Fruit fly (Drosophila melanogaster) whole organism, embryonic: ENCODE measurements around the gene IntS10.
A peak's percentile ranks its signal among the peaks of the same experiment; 100 is the strongest.

Experiments used
- Blimp-1 ChIP-seq: fragments of 200-800 bp; sonication (Bioruptor generic); optimal IDR thresholded peaks from 3 replicates; lab custom pipeline; 2018; ENCODE audit warnings: missing biosample characterization, missing genetic modification characterization, mild to moderate bottlenecking, moderate library complexity, missing genetic modification reagents
- CG10147 ChIP-seq: fragments of 200-800 bp; sonication (Bioruptor generic); optimal IDR thresholded peaks from 2 replicates; lab custom pipeline; 2019; ENCODE audit warnings: missing biosample characterization, mild to moderate bottlenecking, missing genetic modification characterization, moderate library complexity
- CG10321 ChIP-seq: fragments of 200-800 bp; sonication (Bioruptor generic); IDR thresholded peaks from 2 replicates; pipeline ENCODE4 v1.3.6; 2022; ENCODE audit warnings: missing biosample characterization, missing genetic modification characterization
- CG12299 ChIP-seq: fragments of 200-800 bp; sonication (Bioruptor generic); optimal IDR thresholded peaks from 2 replicates; lab custom pipeline; 2018; ENCODE audit warnings: missing biosample characterization, mild to moderate bottlenecking, missing genetic modification characterization
- CG12391 ChIP-seq: fragments of 200-800 bp; sonication (Bioruptor generic); optimal IDR thresholded peaks from 3 replicates; lab custom pipeline; 2018; ENCODE audit warnings: missing biosample characterization, mild to moderate bottlenecking, missing genetic modification characterization, moderate library complexity
- CG12769 ChIP-seq: fragments of 200-800 bp; sonication (Bioruptor generic); optimal IDR thresholded peaks from 2 replicates; lab custom pipeline; 2019; ENCODE audit warnings: missing biosample characterization, mild to moderate bottlenecking, missing genetic modification characterization, moderate library complexity
- CG13296 ChIP-seq: fragments of 200-800 bp; sonication (Bioruptor generic); optimal IDR thresholded peaks from 3 replicates; lab custom pipeline; 2018; ENCODE audit warnings: missing biosample characterization, mild to moderate bottlenecking, missing genetic modification characterization
- CG13894 ChIP-seq: fragments of 200-800 bp; sonication (Bioruptor generic); optimal IDR thresholded peaks from 3 replicates; lab custom pipeline; 2018; ENCODE audit warnings: missing biosample characterization, mild to moderate bottlenecking, missing genetic modification characterization, moderate library complexity
- CG15479 ChIP-seq: fragments of 200-800 bp; sonication (Bioruptor generic); optimal IDR thresholded peaks from 3 replicates; lab custom pipeline; 2019; ENCODE audit warnings: missing biosample characterization, mild to moderate bottlenecking, missing genetic modification characterization, moderate library complexity
- CG15514 ChIP-seq: fragments of 200-800 bp; sonication (Bioruptor generic); optimal IDR thresholded peaks from 3 replicates; lab custom pipeline; 2017; ENCODE audit warnings: missing biosample characterization, missing genetic modification characterization, mild to moderate bottlenecking, moderate library complexity, missing genetic modification reagents
- CG15696 ChIP-seq: fragments of 200-800 bp; sonication (Bioruptor generic); optimal IDR thresholded peaks from 2 replicates; lab custom pipeline; 2019; ENCODE audit warnings: missing biosample characterization, mild to moderate bottlenecking, missing genetic modification characterization, moderate library complexity
- CG18599 ChIP-seq: fragments of 200-800 bp; sonication (Bioruptor generic); optimal IDR thresholded peaks from 3 replicates; lab custom pipeline; 2017; ENCODE audit warnings: missing biosample characterization, missing genetic modification characterization, mild to moderate bottlenecking, moderate library complexity, missing genetic modification reagents
- CG2120 ChIP-seq: fragments of 200-800 bp; sonication (Bioruptor generic); optimal IDR thresholded peaks from 3 replicates; lab custom pipeline; 2016; ENCODE audit warnings: missing biosample characterization, missing genetic modification characterization
- CG2678 ChIP-seq: fragments of 200-800 bp; sonication (Bioruptor generic); optimal IDR thresholded peaks from 3 replicates; lab custom pipeline; 2019; ENCODE audit warnings: missing biosample characterization, mild to moderate bottlenecking, missing genetic modification characterization, moderate library complexity
- CG3847 ChIP-seq: fragments of 200-800 bp; sonication (Bioruptor generic); IDR thresholded peaks from 2 replicates; pipeline ENCODE4 v1.3.6; 2022; ENCODE audit warnings: missing biosample characterization, missing genetic modification characterization
- CG6254 ChIP-seq: fragments of 200-800 bp; sonication (Bioruptor generic); optimal IDR thresholded peaks from 3 replicates; lab custom pipeline; 2017; ENCODE audit warnings: mild to moderate bottlenecking, missing biosample characterization, missing genetic modification reagents, missing genetic modification characterization
- CG8924 ChIP-seq: fragments of 200-800 bp; optimal IDR thresholded peaks from 3 replicates; lab custom pipeline; 2019; ENCODE audit warnings: missing biosample characterization, mild to moderate bottlenecking, missing genetic modification characterization, moderate library complexity
- CG8944 ChIP-seq: fragments of 200-800 bp; sonication (Bioruptor generic); optimal IDR thresholded peaks from 3 replicates; lab custom pipeline; 2016; ENCODE audit warnings: missing biosample characterization, missing genetic modification characterization
- CoRest ChIP-seq: fragments of 200-800 bp; sonication (Bioruptor generic); optimal IDR thresholded peaks from 3 replicates; lab custom pipeline; 2018; ENCODE audit warnings: missing biosample characterization, mild to moderate bottlenecking, missing genetic modification characterization, moderate library complexity
- Fer1 ChIP-seq: fragments of 200-800 bp; sonication (Bioruptor generic); optimal IDR thresholded peaks from 2 replicates; lab custom pipeline; 2017; ENCODE audit warnings: missing biosample characterization, mild to moderate bottlenecking, missing genetic modification characterization
- Fer3 ChIP-seq: fragments of 200-800 bp; sonication (Bioruptor generic); optimal IDR thresholded peaks from 2 replicates; lab custom pipeline; 2018; ENCODE audit warnings: missing biosample characterization, mild to moderate bottlenecking, missing genetic modification characterization, moderate library complexity
- Gsc ChIP-seq: fragments of 200-800 bp; sonication (Bioruptor generic); IDR thresholded peaks from 2 replicates; pipeline ENCODE4 v1.3.6; 2022; ENCODE audit warnings: missing biosample characterization, missing genetic modification characterization
- Lhr ChIP-seq: fragments of 200-800 bp; sonication (Bioruptor generic); optimal IDR thresholded peaks from 3 replicates; lab custom pipeline; 2017; ENCODE audit warnings: mild to moderate bottlenecking, missing biosample characterization, missing genetic modification reagents, missing genetic modification characterization
- Med ChIP-seq: fragments of 200-800 bp; sonication (Bioruptor generic); peaks from one replicate; lab custom pipeline; 2016; ENCODE audit warnings: missing biosample characterization, missing genetic modification characterization, mild to moderate bottlenecking, inconsistent platforms, moderate library complexity
- Rfx ChIP-seq: fragments of 200-800 bp; sonication (Bioruptor generic); IDR thresholded peaks from 2 replicates; pipeline ENCODE4 v1.3.6; 2022; ENCODE audit warnings: missing biosample characterization, missing genetic modification characterization
- Spps ChIP-seq: fragments of 200-800 bp; sonication (Bioruptor generic); optimal IDR thresholded peaks from 2 replicates; lab custom pipeline; 2018; ENCODE audit warnings: missing biosample characterization, mild to moderate bottlenecking, missing genetic modification characterization
- Trl ChIP-seq, 3 experiments: fragments of >200 bp in 2 of 3; fragments of 200-800 bp in 1 of 3; sonication (Bioruptor generic) in 1 of 3; optimal IDR thresholded peaks; 2 replicates in 1 of 3; 3 replicates in 2 of 3; lab custom pipeline; 2016 to 2017; ENCODE audit warnings: missing biosample characterization in 1 of 3, missing genetic modification characterization in 1 of 3
- ab ChIP-seq: fragments of 200-800 bp; sonication (Bioruptor generic); optimal IDR thresholded peaks from 2 replicates; lab custom pipeline; 2016; ENCODE audit warnings: missing biosample characterization, missing genetic modification characterization
- ato ChIP-seq: fragments of 200-800 bp; sonication (Bioruptor generic); IDR thresholded peaks from 2 replicates; pipeline ENCODE4 v1.3.6; 2022; ENCODE audit warnings: missing biosample characterization, missing genetic modification characterization; ENCODE audit not compliant: partially characterized antibody
- caup ChIP-seq: fragments of 200-800 bp; sonication (Bioruptor generic); optimal IDR thresholded peaks from 3 replicates; lab custom pipeline; 2017; ENCODE audit warnings: missing biosample characterization, mild to moderate bottlenecking, missing genetic modification characterization, moderate library complexity; ENCODE audit not compliant: severe bottlenecking
- chif ChIP-seq, 2 experiments: fragments of 200-800 bp; sonication (Bioruptor generic); optimal IDR thresholded peaks; 3 replicates each; lab custom pipeline; 2016; ENCODE audit warnings: missing biosample characterization in 2 of 2, missing genetic modification characterization in 2 of 2
- chinmo ChIP-seq: fragments of 200-800 bp; sonication (Bioruptor generic); IDR thresholded peaks from 4 replicates; pipeline ENCODE4 v1.3.6; 2022; ENCODE audit warnings: missing biosample characterization, missing genetic modification characterization; ENCODE audit not compliant: partially characterized antibody
- chn ChIP-seq: fragments of 200-800 bp; sonication (Bioruptor generic); optimal IDR thresholded peaks from 2 replicates; lab custom pipeline; 2016; ENCODE audit warnings: missing biosample characterization, missing genetic modification characterization
- dmrt99B ChIP-seq: fragments of 200-800 bp; sonication (Bioruptor generic); optimal IDR thresholded peaks from 2 replicates; lab custom pipeline; 2018; ENCODE audit warnings: missing biosample characterization, mild to moderate bottlenecking, missing genetic modification characterization, moderate library complexity
- dysf ChIP-seq: fragments of 200-800 bp; sonication (Bioruptor generic); IDR thresholded peaks from 3 replicates; pipeline ENCODE4 v1.3.6; 2022; ENCODE audit warnings: missing biosample characterization, missing genetic modification characterization
- eve ChIP-seq, 2 experiments: fragments of >200 bp; optimal IDR thresholded peaks; 2 replicates each; lab custom pipeline; 2017; ENCODE audit warnings: missing biosample characterization in 2 of 2, missing genetic modification characterization in 2 of 2
- ewg ChIP-seq: fragments of 200-800 bp; sonication (Bioruptor generic); optimal IDR thresholded peaks from 3 replicates; lab custom pipeline; 2017; ENCODE audit warnings: mild to moderate bottlenecking, missing biosample characterization, missing genetic modification reagents, missing genetic modification characterization
- gem ChIP-seq: fragments of 200-800 bp; sonication (Bioruptor generic); optimal IDR thresholded peaks from 2 replicates; lab custom pipeline; 2019; ENCODE audit warnings: missing biosample characterization, mild to moderate bottlenecking, missing genetic modification characterization, moderate library complexity
- inv ChIP-seq: fragments of 200-800 bp; sonication (Bioruptor generic); IDR thresholded peaks from 2 replicates; pipeline ENCODE4 v1.3.6; 2022; ENCODE audit warnings: missing biosample characterization, missing genetic modification characterization; ENCODE audit not compliant: partially characterized antibody
- kah ChIP-seq: fragments of 200-800 bp; sonication (Bioruptor generic); optimal IDR thresholded peaks from 2 replicates; lab custom pipeline; 2018; ENCODE audit warnings: missing biosample characterization, mild to moderate bottlenecking, missing genetic modification characterization
- lmd ChIP-seq: fragments of 200-800 bp; sonication (Bioruptor generic); IDR thresholded peaks from 2 replicates; pipeline ENCODE4 v1.3.6; 2022; ENCODE audit warnings: missing biosample characterization, missing genetic modification characterization
- nmo ChIP-seq: fragments of 200-800 bp; sonication (Bioruptor generic); optimal IDR thresholded peaks from 2 replicates; lab custom pipeline; 2018; ENCODE audit warnings: missing biosample characterization, mild to moderate bottlenecking, missing genetic modification characterization, moderate library complexity
- scrt ChIP-seq: fragments of 200-800 bp; sonication (Bioruptor generic); optimal IDR thresholded peaks from 2 replicates; lab custom pipeline; 2018; ENCODE audit warnings: missing biosample characterization, mild to moderate bottlenecking, missing genetic modification characterization, moderate library complexity
- twi ChIP-seq: fragments of 200-800 bp; optimal IDR thresholded peaks from 2 replicates; lab custom pipeline; 2019; ENCODE audit warnings: missing biosample characterization, mild to moderate bottlenecking, missing genetic modification characterization, moderate library complexity
- vvl ChIP-seq: fragments of 200-800 bp; sonication (Bioruptor generic); IDR thresholded peaks from 2 replicates; pipeline ENCODE4 v1.3.6; 2022; ENCODE audit warnings: missing biosample characterization, missing genetic modification characterization
- zf30C ChIP-seq: fragments of 200-800 bp; sonication (Bioruptor generic); optimal IDR thresholded peaks from 3 replicates; lab custom pipeline; 2018; ENCODE audit warnings: missing biosample characterization, mild to moderate bottlenecking, missing genetic modification characterization

Gene IntS10

dm6 chr3L:3801343-3801742 lies 5.2 kb upstream of the IntS10 start (continued):
- TF ChIP-seq lmd (GFP tag; lab: Robert Waterston, UW): peak; percentile 34; the same call in 1 of the 2 replicates
- no peak for TF ChIP-seq CG15696 (tag; lab: Kevin White, UChicago)
- TF ChIP-seq twi (tag; lab: Kevin White, UChicago): no peak
- peak; percentile 5 for TF ChIP-seq CG8924 (tag; lab: Kevin White, UChicago)
- peak; percentile 42; the same call in 1 of the 3 replicates for TF ChIP-seq dysf
- TF ChIP-seq Med: peak; percentile 37
- peak; percentile 0 for TF ChIP-seq dmrt99B (tag; lab: Kevin White, UChicago)
- TF ChIP-seq CG13894 (tag; lab: Kevin White, UChicago): peak; percentile 70
- no peak for TF ChIP-seq Spps (tag; lab: Kevin White, UChicago)
- TF ChIP-seq CoRest: peak; percentile 9
- peak; percentile 8 for TF ChIP-seq zf30C (GFP tag; lab: Kevin White, UChicago)
- TF ChIP-seq CG12769: peak; percentile 55
- no peak for TF ChIP-seq Lhr (GFP tag; lab: Kevin White, UChicago)
- no peak for TF ChIP-seq CG15479
- TF ChIP-seq ab (GFP tag; lab: Kevin White, UChicago): no peak
- peak; percentile 1 for TF ChIP-seq CG15514 (GFP tag; lab: Kevin White, UChicago)
- TF ChIP-seq inv (GFP tag; lab: Robert Waterston, UW): no peak
- peak; percentile 33 for TF ChIP-seq gem (tag; lab: Kevin White, UChicago)
- TF ChIP-seq nmo (GFP tag; lab: Kevin White, UChicago): no peak
- TF ChIP-seq CG2678 (tag; lab: Kevin White, UChicago): peak; percentile 53
- TF ChIP-seq scrt (GFP tag; lab: Kevin White, UChicago): peak; percentile 44
- peak; percentile 22 for TF ChIP-seq CG12391 (tag; lab: Kevin White, UChicago)
- no peak for TF ChIP-seq CG10321 (GFP tag; lab: Robert Waterston, UW)
- TF ChIP-seq ato: no peak
- TF ChIP-seq CG2120: peak; percentile 15
- no peak for TF ChIP-seq ewg (GFP tag; lab: Kevin White, UChicago)
- no peak for TF ChIP-seq eve (GFP tag; optimal IDR thresholded peaks at IDR 0.05; lab: Kevin White, UChicago)
- TF ChIP-seq vvl (GFP tag; lab: Robert Waterston, UW): 0 out of 2 replicates have a peak, but pooled peaks have one; percentile 19
- no peak for TF ChIP-seq CG12299 (tag; lab: Kevin White, UChicago)
- TF ChIP-seq Blimp-1 (GFP tag; lab: Kevin White, UChicago): no peak
- no peak for TF ChIP-seq chn (GFP tag; lab: Kevin White, UChicago)
- no peak for TF ChIP-seq CG6254 (GFP tag; lab: Kevin White, UChicago)
- TF ChIP-seq CG13296: peak; percentile 12
- TF ChIP-seq Trl (optimal IDR thresholded peaks at IDR 0.05; lab: Kevin White, UChicago): peak; percentile 18 to 28
- TF ChIP-seq Trl (GFP tag; optimal IDR thresholded peaks at IDR 0.05; lab: Kevin White, UChicago): no peak
- 0 out of 4 replicates have a peak, but pooled peaks have one; percentile 26 for TF ChIP-seq chinmo (GFP tag; lab: Robert Waterston, UW)
- TF ChIP-seq Rfx: 0 out of 2 replicates have a peak, but pooled peaks have one; percentile 13
- TF ChIP-seq CG18599 (GFP tag; lab: Kevin White, UChicago): peak; percentile 83
- TF ChIP-seq CG8944 (GFP tag; lab: Kevin White, UChicago): no peak
- TF ChIP-seq Fer1 (GFP tag; lab: Kevin White, UChicago): peak; percentile 62
- TF ChIP-seq chif (GFP tag; optimal IDR thresholded peaks at IDR 0.05; lab: Kevin White, UChicago): no peak
- TF ChIP-seq Fer3 (tag; lab: Kevin White, UChicago): peak; percentile 20
- TF ChIP-seq caup: peak; percentile 3
- no peak for TF ChIP-seq kah (GFP tag; lab: Kevin White, UChicago)
- TF ChIP-seq CG3847 (GFP tag; lab: Robert Waterston, UW): 0 out of 2 replicates have a peak, but pooled peaks have one; percentile 16
- no peak for TF ChIP-seq Gsc (GFP tag; lab: Robert Waterston, UW)
- peak; percentile 7 for TF ChIP-seq CG10147 (GFP tag; lab: Kevin White, UChicago)
